Fruit fly (Drosophila melanogaster) whole organism, adult: ENCODE results near the gene Mipp2.

Source experiments
- CG5204 ChIP-seq: fragments of 200-800 bp; sonication (Bioruptor generic); optimal IDR thresholded peaks from 2 replicates; lab custom pipeline; 2016; ENCODE audit warnings: missing biosample characterization, missing genetic modification characterization
- Clk ChIP-seq: fragments of 200-800 bp; sonication (Bioruptor generic); optimal IDR thresholded peaks from 2 replicates; lab custom pipeline; 2017; ENCODE audit warnings: missing biosample characterization, missing genetic modification characterization
- bab1 ChIP-seq: fragments of 200-800 bp; sonication (Bioruptor generic); optimal IDR thresholded peaks from 3 replicates; lab custom pipeline; 2019; ENCODE audit warnings: missing biosample characterization, mild to moderate bottlenecking, missing genetic modification characterization, moderate library complexity
- kay ChIP-seq: fragments of 200-800 bp; sonication (Bioruptor generic); peaks from one replicate; lab custom pipeline; 2016; ENCODE audit warnings: missing biosample characterization, missing genetic modification characterization, borderline replicate concordance

DNA sequence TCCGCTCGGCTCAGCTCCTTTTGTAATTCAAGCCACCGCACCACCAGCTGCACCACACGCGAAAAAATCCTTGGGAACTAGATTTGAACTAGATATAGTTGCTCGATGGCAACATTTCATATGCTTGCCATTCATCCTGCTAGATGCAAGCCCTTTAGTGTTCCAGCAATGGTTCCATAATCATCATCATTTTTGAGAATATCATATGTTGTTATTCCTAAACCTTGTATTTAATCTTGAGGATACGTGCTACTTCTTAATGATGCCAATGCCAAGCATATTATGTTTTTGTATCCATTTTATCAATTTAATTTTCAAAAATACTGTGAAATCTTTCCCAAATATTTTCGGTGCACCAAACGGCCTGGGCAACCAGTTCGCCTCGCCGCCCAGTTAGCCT is 38.4 kb downstream of the Mipp2 start:
- TF ChIP-seq CG5204 (GFP tag; lab: Kevin White, UChicago) = no peak
- no peak for TF ChIP-seq Clk (GFP tag; lab: Kevin White, UChicago)
- no peak for TF ChIP-seq bab1
- TF ChIP-seq kay = no peak
